Fruit fly (Drosophila melanogaster): ENCODE measurements around the gene CG31088.

The CG31088 gene

DNA sequence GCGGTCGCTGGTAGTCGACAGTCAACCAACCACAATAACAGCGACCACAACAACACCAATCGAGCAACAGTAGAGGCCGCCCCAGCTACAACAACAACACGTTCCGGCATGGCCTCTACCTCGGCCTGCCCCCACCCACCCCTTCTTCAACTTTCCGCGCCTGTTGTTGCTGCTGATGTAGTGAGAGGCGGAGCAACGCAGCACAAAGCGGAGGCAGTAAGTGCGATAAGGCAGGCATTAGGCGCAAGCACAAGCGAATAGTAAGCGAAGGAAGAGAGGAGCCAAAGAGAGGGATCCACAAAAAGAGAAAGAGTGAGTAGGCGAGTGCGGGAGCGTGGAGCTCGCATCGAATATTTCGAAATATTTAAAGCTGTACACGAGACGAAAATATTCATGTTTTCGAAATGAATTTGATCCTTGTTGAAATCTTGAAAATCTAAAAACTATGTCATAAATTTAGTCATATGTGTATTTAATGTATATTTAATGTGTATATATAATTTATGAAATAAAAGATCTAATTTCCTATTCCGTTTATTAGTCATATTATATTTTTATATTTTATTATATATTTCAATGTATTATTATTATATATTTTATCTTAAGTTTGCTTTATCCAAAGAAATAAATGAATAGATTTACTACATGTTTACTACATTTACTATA is 42.5 kb upstream of the CG31088 start (continued):
- TF ChIP-seq Dip2 (GFP tag; IDR thresholded peaks at IDR 0.05) (no peak), crol (GFP tag; IDR thresholded peaks at IDR 0.05) (peak; percentile 100), sug (tag; optimal IDR thresholded peaks at IDR 0.05) (peak; percentile 72), CG17328 (GFP tag; IDR thresholded peaks at IDR 0.05) (no peak), CG15011 (GFP tag; optimal IDR thresholded peaks at IDR 0.05) (no peak), CG17361 (GFP tag; IDR thresholded peaks at IDR 0.05) (peak; percentile 63; the same call in 2 of the 3 replicates), CG7357 (GFP tag; IDR thresholded peaks at IDR 0.05) (no peak), lola (GFP tag; optimal IDR thresholded peaks at IDR 0.05) (peak in 1 of 3 experiments; percentile 32), ase (GFP tag; IDR thresholded peaks at IDR 0.05) (no peak), CG33213 (GFP tag; optimal IDR thresholded peaks at IDR 0.05) (no peak), jing (GFP tag; optimal IDR thresholded peaks at IDR 0.05) (no peak), tgo (GFP tag; IDR thresholded peaks at IDR 0.05) (peak; percentile 23; the same call in 1 of the 3 replicates), CG14710 (tag; optimal IDR thresholded peaks at IDR 0.05) (no peak), CG9437 (GFP tag; optimal IDR thresholded peaks at IDR 0.05) (no peak), CG4360 (GFP tag; IDR thresholded peaks at IDR 0.05) (peak; percentile 100), chm (GFP tag; IDR thresholded peaks at IDR 0.05) (peak; percentile 40; the same call in 1 of the 2 replicates), onecut (GFP tag; IDR thresholded peaks at IDR 0.05) (no peak), CG17359 (tag; optimal IDR thresholded peaks at IDR 0.05) (no peak), CG34422 (GFP tag; IDR thresholded peaks at IDR 0.05) (peak; percentile 11; the same call in 1 of the 3 replicates), nmo (GFP tag; optimal IDR thresholded peaks at IDR 0.05) (peak; percentile 12), CG31441 (GFP tag; IDR thresholded peaks at IDR 0.05) (peak; percentile 32; the same call in 1 of the 2 replicates), Sin3A (optimal IDR thresholded peaks at IDR 0.05) (no peak), al (GFP tag; IDR thresholded peaks at IDR 0.05) (0 out of 2 replicates have a peak, but pooled peaks have one; percentile 10), CG8924 (tag; optimal IDR thresholded peaks at IDR 0.05) (no peak), run (tag; optimal IDR thresholded peaks at IDR 0.05) (peak; percentile 32), tap (tag; optimal IDR thresholded peaks at IDR 0.05) (no peak), CG8478 (optimal IDR thresholded peaks at IDR 0.05) (no peak), CG6854 (GFP tag; optimal IDR thresholded peaks at IDR 0.05) (no peak), Abd-B (GFP tag; optimal IDR thresholded peaks at IDR 0.05) (no peak), Lim3 (GFP tag; IDR thresholded peaks at IDR 0.05) (no peak), ems (GFP tag; optimal IDR thresholded peaks at IDR 0.05) (no peak), slbo (GFP tag; IDR thresholded peaks at IDR 0.05) (no peak), bowl (GFP tag; IDR thresholded peaks at IDR 0.05) (no peak), Ptx1 (GFP tag; IDR thresholded peaks at IDR 0.05) (no peak), Antp (GFP tag; optimal IDR thresholded peaks at IDR 0.05) (no peak), NFAT (GFP tag; IDR thresholded peaks at IDR 0.05) (no peak), gcm (GFP tag; optimal IDR thresholded peaks at IDR 0.05) (no peak), psq (GFP tag; optimal IDR thresholded peaks at IDR 0.05) (peak; percentile 1), corto (GFP tag; optimal IDR thresholded peaks at IDR 0.05) (no peak), CG32532 (GFP tag; IDR thresholded peaks at IDR 0.05) (peak; percentile 32; the same call in 1 of the 2 replicates), chinmo (GFP tag; IDR thresholded peaks at IDR 0.05; ENCODE audit: partially characterized antibody) (peak; percentile 93; the same call in 3 of the 4 replicates), ato (GFP tag; IDR thresholded peaks at IDR 0.05; ENCODE audit: partially characterized antibody) (no peak; the same call in 1 of the 2 replicates), CG18599 (GFP tag; optimal IDR thresholded peaks at IDR 0.05) (no peak), lab (GFP tag; optimal IDR thresholded peaks at IDR 0.05) (peak; percentile 32), dmrt11E (tag; optimal IDR thresholded peaks at IDR 0.05) (no peak), CG14014 (GFP tag; IDR thresholded peaks at IDR 0.05) (peak; percentile 26; the same call in 1 of the 2 replicates), Deaf1 (tag; optimal IDR thresholded peaks at IDR 0.05) (peak; percentile 55), CG15073 (GFP tag; optimal IDR thresholded peaks at IDR 0.05) (no peak), CG12659 (GFP tag; optimal IDR thresholded peaks at IDR 0.05) (no peak), pum (GFP tag; optimal IDR thresholded peaks at IDR 0.05) (no peak)
